Worm (Caenorhabditis elegans): ENCODE results near the gene T04F3.1.
A peak's percentile ranks its signal among the peaks of the same experiment; 100 is the strongest.

T04F3.1 gene

ce11 chrV:11695597-11695996 lies 44.3 kb upstream of the T04F3.1 start, which contains the start of gene W05E10.5:
Gene W05E10.5 (minus strand): TSS chrV:11695697.
- no peak for TF ChIP-seq irx-1 (tag; optimal IDR thresholded peaks at IDR 0.05)
- TF ChIP-seq efl-1 (optimal IDR thresholded peaks at IDR 0.05) = no peak
- peak in 1 of 2 experiments; percentile 41 for TF ChIP-seq efl-1 (GFP tag; optimal IDR thresholded peaks at IDR 0.05 in 1 of 2)
- no peak for TF ChIP-seq elt-3 (tag; optimal IDR thresholded peaks at IDR 0.05)
- TF ChIP-seq swsn-7 (tag; optimal IDR thresholded peaks at IDR 0.05) = no peak
- TF ChIP-seq pax-3 (tag; optimal IDR thresholded peaks at IDR 0.05) = no peak
- TF ChIP-seq unc-62 (GFP tag; optimal IDR thresholded peaks at IDR 0.05) = no peak

DNA sequence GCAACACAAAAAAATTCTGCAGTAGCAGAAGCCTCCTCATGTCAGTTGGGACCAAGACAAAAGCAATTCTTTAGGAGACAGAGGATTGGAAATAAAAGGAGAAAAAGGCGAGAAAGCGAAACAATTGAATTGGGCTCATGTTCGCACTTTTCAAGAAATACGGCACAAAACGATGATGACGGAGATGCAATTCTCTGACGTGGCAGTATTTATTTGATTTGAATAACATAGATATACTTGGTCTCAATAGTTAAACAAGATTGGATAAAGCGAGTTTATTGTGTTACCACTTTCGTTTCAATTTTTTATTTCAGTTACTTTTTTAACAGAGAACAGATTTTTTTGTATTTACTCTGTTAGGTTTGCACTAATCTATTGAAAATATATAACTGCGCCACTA lies 42.4 kb upstream of the T04F3.1 start:
- TF ChIP-seq vab-15 (tag; optimal IDR thresholded peaks at IDR 0.05) (no peak), lin-14 (GFP tag; optimal IDR thresholded peaks at IDR 0.05) (peak; percentile 70), fkh-10 (GFP tag; optimal IDR thresholded peaks at IDR 0.05) (peak; percentile 62)

ce11 chrV:11704658-11705057 lies 35.2 kb upstream of the T04F3.1 start:
- TF ChIP-seq nhr-85 (tag) = no peak
- TF ChIP-seq nhr-84 (tag; optimal IDR thresholded peaks at IDR 0.05) = no peak
- no peak for TF ChIP-seq mab-9 (GFP tag; IDR thresholded peaks at IDR 0.05)
- TF ChIP-seq fkh-10 (GFP tag; optimal IDR thresholded peaks at IDR 0.05) = peak; percentile 84
- TF ChIP-seq sptf-1 (tag; optimal IDR thresholded peaks at IDR 0.05) = no peak
- peak; percentile 1 for TF ChIP-seq lin-14 (GFP tag; optimal IDR thresholded peaks at IDR 0.05)

ce11 chrV:11705399-11705798 lies 34.5 kb upstream of the T04F3.1 start, which contains the start of gene ceh-32:
Gene ceh-32 (minus strand): TSS chrV:11705400.
- TF ChIP-seq lin-14 (GFP tag; optimal IDR thresholded peaks at IDR 0.05) (peak; percentile 23), nhr-76 (tag; optimal IDR thresholded peaks at IDR 0.05) (no peak)

ce11 chrV:11706353-11706752 lies 33.5 kb upstream of the T04F3.1 start:
- TF ChIP-seq ceh-8 (GFP tag; optimal IDR thresholded peaks at IDR 0.05) (peak; percentile 95), pqm-1 (tag; optimal IDR thresholded peaks at IDR 0.05) (no peak), lin-14 (GFP tag; optimal IDR thresholded peaks at IDR 0.05) (peak; percentile 39)

- TF ChIP-seq Y116A8C.19 (tag; optimal IDR thresholded peaks at IDR 0.05; ENCODE audit: borderline replicate concordance) (no peak), snpc-4 (tag; optimal IDR thresholded peaks at IDR 0.05) (no peak), ceh-8 (GFP tag; optimal IDR thresholded peaks at IDR 0.05) (no peak), vab-15 (tag; optimal IDR thresholded peaks at IDR 0.05) (no peak), elt-3 (tag; optimal IDR thresholded peaks at IDR 0.05) (no peak), lin-14 (GFP tag; optimal IDR thresholded peaks at IDR 0.05) (peak; percentile 44), nhr-11 (tag; optimal IDR thresholded peaks at IDR 0.05) (no peak), sptf-1 (tag; optimal IDR thresholded peaks at IDR 0.05) (no peak), egl-13 (tag; optimal IDR thresholded peaks at IDR 0.05) (no peak), ces-1 (GFP tag; optimal IDR thresholded peaks at IDR 0.05) (no peak), fkh-10 (GFP tag; optimal IDR thresholded peaks at IDR 0.05) (peak; percentile 69), nhr-19 (GFP tag; conservative IDR thresholded peaks at IDR 0.05) (no peak)
Observed at ce11 chrV:11711751-11712150, 28.1 kb upstream of the T04F3.1 start.

DNA sequence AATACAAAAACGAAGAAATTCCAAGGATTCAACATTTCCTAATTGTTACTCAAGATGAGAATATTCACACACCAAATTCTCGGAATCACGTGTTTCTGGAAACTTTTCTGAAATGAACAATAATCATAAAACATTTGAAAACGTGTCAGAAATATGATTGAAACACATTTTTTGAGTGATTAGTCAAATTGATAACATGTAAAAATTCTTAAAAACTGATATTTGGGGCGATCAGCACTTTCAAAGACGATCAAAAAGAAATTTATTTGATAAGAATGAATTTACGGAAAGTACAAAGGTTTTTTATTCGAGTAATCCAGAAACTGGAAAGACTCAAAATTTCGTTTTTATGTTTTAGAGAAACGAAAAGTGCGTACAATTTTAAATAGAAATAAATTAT lies 24.1 kb upstream of the T04F3.1 start, which contains the start of gene tre-3:
Gene tre-3, minus strand, starts transcription at position 107 of the 400 bp plus-strand sequence.
- no peak for TF ChIP-seq efl-1 (optimal IDR thresholded peaks at IDR 0.05)
- TF ChIP-seq efl-1 (GFP tag; optimal IDR thresholded peaks at IDR 0.05 in 1 of 2) = peak in 1 of 2 experiments; percentile 51
- TF ChIP-seq nhr-19 (GFP tag; conservative IDR thresholded peaks at IDR 0.05) = no peak
- TF ChIP-seq ama-1 (optimal IDR thresholded peaks at IDR 0.05) = no peak
- TF ChIP-seq elt-2 (tag; optimal IDR thresholded peaks at IDR 0.05) = peak; percentile 29
- no peak for TF ChIP-seq unc-30 (tag; optimal IDR thresholded peaks at IDR 0.05)

DNA sequence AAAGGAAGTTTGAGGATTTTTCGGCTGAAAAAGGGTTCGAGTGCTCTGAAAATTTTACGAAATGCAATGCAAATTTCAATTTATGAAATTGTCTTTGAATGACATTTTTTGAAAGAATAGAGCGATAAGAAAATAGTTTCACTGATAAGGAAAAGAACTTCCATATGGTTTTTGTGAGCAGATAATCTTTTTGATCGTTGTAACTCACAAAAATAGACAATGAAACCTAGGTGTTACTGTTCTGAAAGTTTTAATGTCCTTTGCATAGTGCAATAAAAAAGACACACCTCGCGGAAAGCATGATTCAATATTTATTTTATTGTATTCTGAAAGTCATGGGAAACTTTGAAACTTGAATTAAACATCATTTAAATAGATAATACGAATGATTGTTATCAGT lies 22.9 kb upstream of the T04F3.1 start:
- peak; percentile 53 for TF ChIP-seq elt-2 (tag; optimal IDR thresholded peaks at IDR 0.05)
- no peak for TF ChIP-seq efl-1 (optimal IDR thresholded peaks at IDR 0.05)
- no peak for TF ChIP-seq efl-1 (GFP tag; optimal IDR thresholded peaks at IDR 0.05 in 1 of 2)
- no peak for TF ChIP-seq snu-23 (GFP tag; optimal IDR thresholded peaks at IDR 0.05)
